Worm (Caenorhabditis elegans) whole organism, L2 larva: ENCODE data around the gene gos-28.
"Not testable (repeated sequence)": the region's sequence is repeated elsewhere in the genome, so short reads cannot be mapped to it uniquely, and the experiment has no call there.

Source experiments
- dmd-4 ChIP-seq: sonication (generic microtip); optimal IDR thresholded peaks from 2 replicates; lab custom pipeline; 2017; ENCODE audit warnings: missing biosample characterization, missing genetic modification characterization
- elt-3 ChIP-seq: sonication (generic microtip); optimal IDR thresholded peaks from 2 replicates; lab custom pipeline; 2017; ENCODE audit warnings: missing biosample characterization, missing genetic modification characterization
- mbf-1 ChIP-seq: sonication (generic microtip); optimal IDR thresholded peaks from 2 replicates; lab custom pipeline; 2017; ENCODE audit warnings: missing biosample characterization, missing genetic modification characterization
- nhr-12 ChIP-seq: fragments of 150-350 bp; optimal IDR thresholded peaks from 2 replicates; lab custom pipeline; 2014; ENCODE audit warnings: missing biosample characterization, missing genetic modification characterization
- nhr-6 ChIP-seq: fragments of 150-350 bp; optimal IDR thresholded peaks from 2 replicates; lab custom pipeline; 2014; ENCODE audit warnings: missing biosample characterization, missing genetic modification characterization
- peb-1 ChIP-seq: fragments of 150-350 bp; optimal IDR thresholded peaks from 2 replicates; lab custom pipeline; 2014; ENCODE audit warnings: missing biosample characterization, missing genetic modification characterization
- sem-4 ChIP-seq: fragments of 150-350 bp; optimal IDR thresholded peaks from 2 replicates; lab custom pipeline; 2014; ENCODE audit warnings: missing biosample characterization, missing genetic modification reagents, missing genetic modification characterization
- sma-9 ChIP-seq, 2 experiments: fragments of 150-350 bp in 1 of 2; sonication (generic microtip) in 1 of 2; optimal IDR thresholded peaks; 2 replicates each; lab custom pipeline; 2014 to 2016; ENCODE audit warnings: missing genetic modification characterization in 2 of 2, mild to moderate bottlenecking in 1 of 2, missing biosample characterization in 1 of 2, missing compliant biosample characterization in 1 of 2, missing genetic modification reagents in 1 of 2, moderate library complexity in 1 of 2
- snpc-4 ChIP-seq: fragments of 150-350 bp; optimal IDR thresholded peaks from 2 replicates; lab custom pipeline; 2014; ENCODE audit warnings: missing biosample characterization, missing genetic modification characterization
- unc-62 ChIP-seq: fragments of 150-350 bp; optimal IDR thresholded peaks from 2 replicates; lab custom pipeline; 2014; ENCODE audit warnings: missing biosample characterization, missing genetic modification reagents, missing genetic modification characterization
- zag-1 ChIP-seq: fragments of 150-350 bp; optimal IDR thresholded peaks from 2 replicates; lab custom pipeline; 2014; ENCODE audit warnings: missing biosample characterization, missing genetic modification characterization
- ztf-1 ChIP-seq: fragments of 200-800 bp; sonication (Bioruptor generic); conservative IDR thresholded peaks from 2 replicates; pipeline ENCODE4 v1.3.6; 2022; ENCODE audit warnings: missing genetic modification characterization, missing compliant biosample characterization
- ztf-11 ChIP-seq: sonication (generic microtip); optimal IDR thresholded peaks from 2 replicates; lab custom pipeline; 2017; ENCODE audit warnings: missing biosample characterization, missing genetic modification characterization

DNA sequence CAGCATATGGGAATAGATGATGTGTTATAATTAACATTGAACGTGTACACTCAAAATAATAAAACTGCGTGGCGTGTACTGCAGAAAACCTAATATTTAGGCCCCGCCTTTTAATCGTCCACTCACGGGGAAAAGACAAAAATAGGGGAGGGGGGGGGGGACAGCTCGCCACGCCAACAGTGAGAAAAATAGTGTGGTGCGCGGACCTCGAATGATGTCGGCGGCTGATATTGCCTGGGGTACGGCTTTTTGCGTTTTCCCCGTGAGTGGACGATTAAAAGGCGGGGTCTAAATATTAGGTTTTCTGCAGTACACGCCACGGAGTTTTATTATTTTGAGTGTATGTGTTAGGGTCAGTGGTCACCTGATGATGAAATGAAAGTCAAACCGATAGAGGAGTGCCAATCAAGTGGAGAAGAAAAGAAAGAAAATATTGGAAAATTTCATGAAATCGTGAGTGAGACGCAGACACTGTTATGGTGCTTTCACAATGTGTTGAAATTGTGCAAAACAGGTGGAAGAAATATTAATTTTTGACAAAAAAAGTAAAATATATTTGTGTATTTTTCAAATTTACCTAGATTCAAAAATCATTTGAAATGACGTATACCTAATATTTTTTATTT lies 15.0 kb downstream of the gos-28 start:
- TF ChIP-seq unc-62 (GFP tag; lab: Kevin White, UChicago); sma-9 (GFP tag; optimal IDR thresholded peaks at IDR 0.05; lab: Kevin White, UChicago); sma-9 (tag; optimal IDR thresholded peaks at IDR 0.05; lab: Kevin White, UChicago); sem-4 (tag; lab: Kevin White, UChicago); mbf-1; snpc-4 (tag; lab: Kevin White, UChicago); nhr-12; elt-3 (tag; lab: Kevin White, UChicago); peb-1 (tag; lab: Kevin White, UChicago); ztf-1 (GFP tag; lab: Robert Waterston, UW); dmd-4 (tag; lab: Kevin White, UChicago); zag-1 (tag; lab: Kevin White, UChicago); ztf-11 (tag; lab: Kevin White, UChicago); nhr-6 (tag; lab: Kevin White, UChicago): not testable (repeated sequence)
